Worm (Caenorhabditis elegans) whole organism, early embryonic: ENCODE data around the gene F54F7.9.
A peak's percentile ranks its signal among the peaks of the same experiment; 100 is the strongest.

Experiments used
- B0310.2 ChIP-seq: sonication (generic microtip); optimal IDR thresholded peaks from 2 replicates; lab custom pipeline; 2016; ENCODE audit warnings: mild to moderate bottlenecking, missing genetic modification characterization, missing compliant biosample characterization
- F13C5.2 ChIP-seq: sonication (generic microtip); optimal IDR thresholded peaks from 2 replicates; lab custom pipeline; 2017; ENCODE audit warnings: mild to moderate bottlenecking, missing genetic modification characterization, inconsistent platforms, missing compliant biosample characterization
- aly-1 ChIP-seq: sonication (generic microtip); optimal IDR thresholded peaks from 2 replicates; lab custom pipeline; 2016; ENCODE audit warnings: missing genetic modification characterization, missing compliant biosample characterization
- ama-1 ChIP-seq: fragments of 150-350 bp; optimal IDR thresholded peaks from 2 replicates; lab custom pipeline; 2014
- ceh-13 ChIP-seq: fragments of 200-800 bp; sonication (Bioruptor generic); optimal IDR thresholded peaks from 2 replicates; lab custom pipeline; 2018; ENCODE audit warnings: mild to moderate bottlenecking, missing genetic modification characterization, missing compliant biosample characterization
- ceh-36 ChIP-seq: sonication (generic microtip); optimal IDR thresholded peaks from 2 replicates; lab custom pipeline; 2016; ENCODE audit warnings: missing genetic modification characterization, inconsistent platforms, missing compliant biosample characterization
- ets-7 ChIP-seq: sonication (generic microtip); optimal IDR thresholded peaks from 2 replicates; lab custom pipeline; 2016; ENCODE audit warnings: missing genotype, missing genetic modification characterization, missing compliant biosample characterization
- flt-1 ChIP-seq: fragments of 200-800 bp; sonication (Bioruptor generic); IDR thresholded peaks from 2 replicates; pipeline ENCODE4 v1.3.6; 2022; ENCODE audit warnings: missing genetic modification characterization, missing compliant biosample characterization
- hmbx-1 ChIP-seq: sonication (generic microtip); optimal IDR thresholded peaks from 2 replicates; lab custom pipeline; 2016; ENCODE audit warnings: mild to moderate bottlenecking, missing genetic modification characterization, missing compliant biosample characterization
- hmg-4 ChIP-seq: fragments of 200-800 bp; sonication (Bioruptor generic); optimal IDR thresholded peaks from 2 replicates; lab custom pipeline; 2018; ENCODE audit warnings: mild to moderate bottlenecking, missing genetic modification characterization, missing compliant biosample characterization
- hnd-1 ChIP-seq: sonication (generic microtip); optimal IDR thresholded peaks from 2 replicates; lab custom pipeline; 2016; ENCODE audit warnings: missing genetic modification characterization, missing compliant biosample characterization
- pes-1 ChIP-seq: fragments of 200-800 bp; sonication (Bioruptor generic); IDR thresholded peaks from 2 replicates; pipeline ENCODE4 v1.3.6; 2022; ENCODE audit warnings: missing genetic modification reagents, missing genetic modification characterization, missing compliant biosample characterization
- scrt-1 ChIP-seq: fragments of 200-800 bp; sonication (Bioruptor generic); IDR thresholded peaks from 2 replicates; pipeline ENCODE4 v1.3.6; 2022; ENCODE audit warnings: missing genetic modification characterization, missing compliant biosample characterization
- sea-1 ChIP-seq: fragments of 200-800 bp; sonication (Bioruptor generic); conservative IDR thresholded peaks from 2 replicates; pipeline ENCODE4 v1.3.6; 2022; ENCODE audit warnings: missing genetic modification characterization, missing compliant biosample characterization
- tbx-11 ChIP-seq: fragments of 200-800 bp; sonication (Bioruptor generic); IDR thresholded peaks from 2 replicates; pipeline ENCODE4 v1.3.6; 2022; ENCODE audit warnings: missing genetic modification characterization, missing compliant biosample characterization
- tbx-37 ChIP-seq: fragments of 200-800 bp; sonication (Bioruptor generic); conservative IDR thresholded peaks from 2 replicates; pipeline ENCODE4 v1.3.6; 2022; ENCODE audit warnings: missing genetic modification reagents, missing genetic modification characterization, missing compliant biosample characterization
- tra-4 ChIP-seq: sonication (generic microtip); optimal IDR thresholded peaks from 2 replicates; lab custom pipeline; 2017; ENCODE audit warnings: missing genetic modification characterization, missing compliant biosample characterization

F54F7.9 gene

DNA sequence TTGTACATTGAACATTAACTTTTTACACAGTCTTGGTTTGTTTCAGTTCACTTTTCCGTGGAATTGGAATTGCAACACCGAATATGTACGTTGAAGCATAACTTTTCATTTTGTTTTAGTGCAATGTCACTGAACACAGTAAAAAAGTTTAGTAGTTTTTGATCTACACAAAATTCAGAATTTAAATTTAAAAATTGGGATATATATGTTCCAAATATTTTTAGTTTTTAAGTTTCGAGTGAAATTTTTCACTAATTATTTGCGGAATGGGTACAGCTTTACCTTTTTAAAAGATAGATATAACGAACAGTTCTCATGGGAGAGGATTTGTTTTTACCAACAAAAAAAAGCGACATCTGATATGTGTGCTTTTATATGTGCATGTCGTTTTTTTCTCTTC is 31.7 kb downstream of the F54F7.9 start:
- TF ChIP-seq tbx-11 (GFP tag; lab: Robert Waterston, UW) (no peak), hmbx-1 (tag; lab: Kevin White, UChicago) (no peak), ets-7 (tag; lab: Kevin White, UChicago) (no peak), pes-1 (GFP tag; lab: Robert Waterston, UW) (no peak), ceh-36 (tag; lab: Kevin White, UChicago) (no peak), B0310.2 (no peak), hmg-4 (no peak), tra-4 (no peak), F13C5.2 (no peak), scrt-1 (GFP tag; lab: Robert Waterston, UW) (no peak), sea-1 (GFP tag; lab: Robert Waterston, UW) (no peak)

DNA sequence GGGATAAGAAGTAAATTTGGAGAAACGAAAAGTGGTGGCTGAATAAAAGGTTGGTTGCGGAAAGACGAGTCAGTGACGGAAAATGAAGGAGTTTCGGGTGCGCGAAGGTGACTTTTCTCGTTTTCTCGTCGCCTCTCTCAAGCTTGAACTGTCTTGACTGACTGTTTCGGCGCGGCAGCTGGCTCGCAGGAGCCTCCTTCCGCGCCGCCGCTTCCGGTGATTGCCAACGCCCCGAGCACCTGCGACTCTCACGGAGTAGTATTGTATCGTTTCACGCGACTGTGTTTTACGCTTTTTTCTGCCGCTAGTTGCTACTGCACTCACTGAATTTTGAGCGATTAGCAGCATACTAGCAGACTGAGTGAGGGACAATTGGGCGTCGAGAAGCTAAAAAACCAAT is 33.9 kb downstream of the F54F7.9 start, which contains the start of gene C34E11.2:
TSS of gene C34E11.2 (minus strand) at position 84 of the 400 bp plus-strand sequence.
- TF ChIP-seq B0310.2 (no peak), ets-7 (tag; lab: Kevin White, UChicago) (no peak), F13C5.2 (no peak), hmg-4 (no peak), tbx-11 (GFP tag; lab: Robert Waterston, UW) (no peak), aly-1 (tag; lab: Kevin White, UChicago) (no peak), tra-4 (no peak), ama-1 (lab: Kevin White, UChicago) (no peak), tbx-37 (no peak), ceh-13 (GFP tag; lab: Kevin White, UChicago) (no peak), scrt-1 (GFP tag; lab: Robert Waterston, UW) (no peak), hnd-1 (tag; lab: Kevin White, UChicago) (no peak), sea-1 (GFP tag; lab: Robert Waterston, UW) (no peak), flt-1 (GFP tag; lab: Robert Waterston, UW) (no peak), ceh-36 (tag; lab: Kevin White, UChicago) (no peak), hmbx-1 (tag; lab: Kevin White, UChicago) (no peak)

DNA sequence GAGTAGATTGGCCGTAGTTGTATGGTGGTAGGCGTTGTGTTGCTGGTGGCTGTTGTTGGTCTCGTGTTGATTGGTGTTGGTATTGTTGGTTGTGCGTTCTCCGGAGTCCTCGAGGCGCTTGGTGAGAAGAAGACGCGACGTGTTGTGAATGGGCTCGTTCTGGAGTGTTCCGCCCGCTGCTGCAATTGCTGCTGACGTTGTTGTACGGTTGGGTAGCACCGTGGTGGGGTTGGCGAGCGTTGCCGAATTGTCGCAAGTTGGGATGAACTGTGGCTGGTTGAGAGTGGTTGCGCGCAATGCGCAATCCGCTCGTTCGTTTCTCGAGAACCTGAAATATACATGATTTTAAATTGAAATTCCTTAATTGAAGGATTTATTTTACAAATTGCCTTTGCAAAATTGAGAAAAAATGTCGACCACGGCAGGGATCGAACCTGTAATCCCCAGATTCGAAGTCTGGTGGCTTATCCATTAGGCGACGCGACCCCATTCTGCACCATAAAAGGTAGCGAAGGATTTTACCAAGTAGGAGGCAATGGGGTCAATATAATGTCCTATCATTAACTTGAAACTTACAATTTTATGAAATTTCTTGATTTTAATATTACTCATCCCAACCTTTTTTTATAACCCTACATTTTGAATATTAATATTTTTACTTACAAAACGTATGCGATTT is 42.2 kb downstream of the F54F7.9 start:
- no peak for TF ChIP-seq pes-1 (GFP tag; lab: Robert Waterston, UW)
- TF ChIP-seq ets-7 (tag; lab: Kevin White, UChicago) = no peak
- no peak for TF ChIP-seq ceh-36 (tag; lab: Kevin White, UChicago)
- no peak for TF ChIP-seq F13C5.2
- TF ChIP-seq sea-1 (GFP tag; lab: Robert Waterston, UW) = no peak
- no peak for TF ChIP-seq tra-4
- no peak for TF ChIP-seq hmg-4
- no peak for TF ChIP-seq tbx-11 (GFP tag; lab: Robert Waterston, UW)
- TF ChIP-seq tbx-37 = no peak
- no peak for TF ChIP-seq flt-1 (GFP tag; lab: Robert Waterston, UW)
- no peak for TF ChIP-seq hmbx-1 (tag; lab: Kevin White, UChicago)
- no peak for TF ChIP-seq B0310.2
- TF ChIP-seq aly-1 (tag; lab: Kevin White, UChicago) = no peak
- TF ChIP-seq hnd-1 (tag; lab: Kevin White, UChicago) = no peak

DNA sequence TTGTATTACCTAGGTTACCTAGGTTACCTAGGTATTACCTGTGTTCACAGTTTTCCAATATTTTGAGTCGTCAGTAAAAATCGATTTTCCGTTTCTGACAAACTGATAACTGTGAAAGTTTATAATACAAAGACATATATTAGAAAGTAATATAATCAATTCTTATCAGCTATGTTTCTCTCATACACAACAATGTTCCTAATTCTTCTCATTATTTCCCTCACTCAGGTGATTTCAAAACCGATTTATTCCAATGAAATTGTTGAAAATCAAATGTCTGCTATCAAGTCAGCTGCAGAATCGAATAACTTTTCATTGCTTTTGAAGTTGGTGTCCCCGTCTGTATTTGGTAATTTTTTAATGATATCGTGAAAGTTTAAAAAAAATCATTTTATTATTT is 44.5 kb downstream of the F54F7.9 start, which contains the start of gene C34E11.4:
TSS of gene C34E11.4 (plus strand) at position 154 of the 400 bp plus-strand sequence.
- TF ChIP-seq ceh-13 (GFP tag; lab: Kevin White, UChicago) (no peak), ets-7 (tag; lab: Kevin White, UChicago) (no peak), tbx-11 (GFP tag; lab: Robert Waterston, UW) (no peak), F13C5.2 (no peak), aly-1 (tag; lab: Kevin White, UChicago) (no peak), ama-1 (lab: Kevin White, UChicago) (no peak), hnd-1 (tag; lab: Kevin White, UChicago) (no peak), sea-1 (GFP tag; lab: Robert Waterston, UW) (no peak), pes-1 (GFP tag; lab: Robert Waterston, UW) (no peak)

DNA sequence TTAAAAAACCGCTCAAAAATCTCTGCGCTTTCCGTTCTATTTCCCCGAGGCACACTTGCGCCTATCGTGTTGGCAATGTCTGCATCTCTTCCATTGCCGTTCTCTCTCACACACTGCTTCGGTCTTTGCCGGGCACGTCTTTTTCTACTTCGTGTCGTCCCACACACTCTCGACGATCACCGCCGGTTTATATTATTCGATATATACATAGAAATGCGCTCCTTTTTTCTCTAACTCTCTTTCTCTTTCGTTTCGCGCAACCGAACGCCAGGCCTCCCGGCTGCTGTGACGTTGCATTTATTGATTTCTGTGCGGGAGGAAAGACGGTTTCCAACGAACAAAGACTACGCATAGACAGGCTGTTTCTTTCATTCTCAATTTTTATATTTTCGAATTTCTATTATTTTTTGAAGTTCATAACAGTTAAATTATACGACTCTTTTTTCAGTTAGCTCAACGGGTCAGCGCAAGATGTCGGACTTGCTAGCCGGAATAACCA is 50.4 kb downstream of the F54F7.9 start, which contains the start of gene rsd-3:
TSS of gene rsd-3 (plus strand) at position 449 of the 499 bp plus-strand sequence.
- no peak for TF ChIP-seq hmbx-1 (tag; lab: Kevin White, UChicago)
- peak; percentile 77 for TF ChIP-seq hmg-4
- 0 out of 2 replicates have a peak, but pooled peaks have one; percentile 15 for TF ChIP-seq pes-1 (GFP tag; lab: Robert Waterston, UW)
- TF ChIP-seq F13C5.2 = peak; percentile 14
- TF ChIP-seq flt-1 (GFP tag; lab: Robert Waterston, UW) = peak; percentile 5; the same call in 1 of the 2 replicates
